Worm (Caenorhabditis elegans) whole organism, young adult: Measurements from ENCODE around the gene ubc-21.

Experiments used
- B0261.1 ChIP-seq: sonication (generic microtip); optimal IDR thresholded peaks from 2 replicates; lab custom pipeline; 2016; ENCODE audit warnings: mild to moderate bottlenecking, missing genetic modification characterization, moderate library complexity, missing compliant biosample characterization
- B0336.3 ChIP-seq: fragments of 200-800 bp; sonication (Bioruptor generic); IDR thresholded peaks from 2 replicates; pipeline ENCODE4 v1.3.6; 2022; ENCODE audit warnings: missing genetic modification characterization, missing compliant biosample characterization
- C06A6.2 ChIP-seq: fragments of 200-800 bp; sonication (Bioruptor generic); conservative IDR thresholded peaks from 2 replicates; pipeline ENCODE4 v1.3.6; 2022; ENCODE audit warnings: missing genetic modification characterization, missing compliant biosample characterization
- C17E4.6 ChIP-seq: fragments of 200-800 bp; sonication (Bioruptor generic); IDR thresholded peaks from 2 replicates; pipeline ENCODE4 v1.3.6; 2022; ENCODE audit warnings: missing genetic modification reagents, missing genetic modification characterization, missing compliant biosample characterization
- F22D6.2 ChIP-seq: sonication (generic microtip); optimal IDR thresholded peaks from 2 replicates; lab custom pipeline; 2016; ENCODE audit warnings: mild to moderate bottlenecking, missing genetic modification characterization, missing compliant biosample characterization
- F23B12.7 ChIP-seq: sonication (generic microtip); optimal IDR thresholded peaks from 2 replicates; lab custom pipeline; 2017; ENCODE audit warnings: missing genetic modification characterization, mild to moderate bottlenecking, missing compliant biosample characterization, antibody characterized with exemption, moderate library complexity; ENCODE audit not compliant: insufficient read depth
- F37B4.10 ChIP-seq: fragments of 200-800 bp; sonication (Bioruptor generic); IDR thresholded peaks from 2 replicates; pipeline ENCODE4 v1.3.6; 2022; ENCODE audit warnings: missing genetic modification characterization, missing compliant biosample characterization
- F49E8.2 ChIP-seq: sonication (generic microtip); optimal IDR thresholded peaks from 3 replicates; lab custom pipeline; 2017; ENCODE audit warnings: missing genetic modification characterization, mild to moderate bottlenecking, missing compliant biosample characterization, antibody characterized with exemption, moderate library complexity; ENCODE audit not compliant: insufficient read depth
- F57C9.4 ChIP-seq: sonication (generic microtip); optimal IDR thresholded peaks from 2 replicates; lab custom pipeline; 2017; ENCODE audit warnings: mild to moderate bottlenecking, missing genetic modification characterization, missing compliant biosample characterization
- Y53F4B.3 ChIP-seq: fragments of 200-800 bp; sonication (Bioruptor generic); IDR thresholded peaks from 2 replicates; pipeline ENCODE4 v1.3.6; 2022; ENCODE audit warnings: missing genetic modification reagents, missing genetic modification characterization, missing compliant biosample characterization
- Y53G8AR.9 ChIP-seq: fragments of 200-800 bp; sonication (Bioruptor generic); conservative IDR thresholded peaks from 2 replicates; pipeline ENCODE4 v1.3.6; 2022; ENCODE audit warnings: missing genetic modification reagents, missing genetic modification characterization, missing compliant biosample characterization
- Y67H2A.10 ChIP-seq: fragments of 200-800 bp; sonication (Bioruptor generic); conservative IDR thresholded peaks from 2 replicates; pipeline ENCODE4 v1.3.6; 2022; ENCODE audit warnings: missing genetic modification reagents, missing genetic modification characterization, missing compliant biosample characterization
- Y79H2A.3 ChIP-seq: fragments of 200-800 bp; sonication (Bioruptor generic); conservative IDR thresholded peaks from 2 replicates; pipeline ENCODE4 v1.3.6; 2022; ENCODE audit warnings: missing genetic modification reagents, missing genetic modification characterization, missing compliant biosample characterization
- ama-1 ChIP-seq, 3 experiments: fragments of 150-350 bp in 1 of 3; sonication (generic microtip) in 2 of 3; optimal IDR thresholded peaks; 2 replicates each; lab custom pipeline; 2014 to 2018; ENCODE audit warnings: missing biosample characterization in 2 of 3, missing genetic modification characterization in 2 of 3, missing genetic modification reagents in 2 of 3
- atf-7 ChIP-seq: sonication (generic microtip); optimal IDR thresholded peaks from 2 replicates; lab custom pipeline; 2017; ENCODE audit warnings: mild to moderate bottlenecking, missing genetic modification characterization, missing compliant biosample characterization
- athp-1 ChIP-seq: sonication (generic microtip); optimal IDR thresholded peaks from 2 replicates; lab custom pipeline; 2017; ENCODE audit warnings: mild to moderate bottlenecking, missing genetic modification characterization, missing compliant biosample characterization
- attf-3 ChIP-seq: fragments of 200-800 bp; sonication (Bioruptor generic); conservative IDR thresholded peaks from 2 replicates; pipeline ENCODE4 v1.3.6; 2022; ENCODE audit warnings: missing genetic modification reagents, missing genetic modification characterization, missing compliant biosample characterization
- attf-5 ChIP-seq: fragments of 200-800 bp; sonication (Bioruptor generic); optimal IDR thresholded peaks from 2 replicates; lab custom pipeline; 2018; ENCODE audit warnings: mild to moderate bottlenecking, missing genetic modification characterization, missing compliant biosample characterization
- cebp-1 ChIP-seq, 2 experiments: fragments of 200-800 bp in 1 of 2; sonication (Bioruptor generic) in 1 of 2; sonication (generic microtip) in 1 of 2; IDR thresholded peaks in 1 of 2; optimal IDR thresholded peaks in 1 of 2; 2 replicates each; pipeline versions ENCODE4 v1.3.6 to Lab custom; 2017 to 2022; ENCODE audit warnings: missing compliant biosample characterization in 2 of 2, missing genetic modification characterization in 2 of 2, mild to moderate bottlenecking in 1 of 2, missing genetic modification reagents in 1 of 2, moderate library complexity in 1 of 2
- ceh-100 ChIP-seq: fragments of 200-800 bp; sonication (Bioruptor generic); IDR thresholded peaks from 2 replicates; pipeline ENCODE4 v1.3.6; 2022; ENCODE audit warnings: missing genetic modification reagents, missing genetic modification characterization, missing compliant biosample characterization
- ceh-27 ChIP-seq: fragments of 200-800 bp; sonication (Bioruptor generic); optimal IDR thresholded peaks from 2 replicates; lab custom pipeline; 2018; ENCODE audit warnings: mild to moderate bottlenecking, missing genetic modification characterization, moderate library complexity, missing compliant biosample characterization
- ceh-91 ChIP-seq: fragments of 200-800 bp; sonication (Bioruptor generic); IDR thresholded peaks from 2 replicates; pipeline ENCODE4 v1.3.6; 2022; ENCODE audit warnings: missing genetic modification reagents, missing genetic modification characterization, missing compliant biosample characterization
- dpff-1 ChIP-seq: sonication (generic microtip); optimal IDR thresholded peaks from 2 replicates; lab custom pipeline; 2017; ENCODE audit warnings: mild to moderate bottlenecking, missing genetic modification characterization, missing compliant biosample characterization
- egl-18 ChIP-seq: fragments of 200-800 bp; sonication (Bioruptor generic); IDR thresholded peaks from 2 replicates; pipeline ENCODE4 v1.3.6; 2022; ENCODE audit warnings: missing genetic modification reagents, missing genetic modification characterization, missing compliant biosample characterization
- ekl-4 ChIP-seq: fragments of 200-800 bp; sonication (Bioruptor generic); IDR thresholded peaks from 2 replicates; pipeline ENCODE4 v1.3.6; 2022; ENCODE audit warnings: missing genetic modification reagents, missing genetic modification characterization, missing compliant biosample characterization
- fkh-3 ChIP-seq: sonication (generic microtip); optimal IDR thresholded peaks from 2 replicates; lab custom pipeline; 2016; ENCODE audit warnings: mild to moderate bottlenecking, missing genetic modification characterization, missing compliant biosample characterization
- hrde-1 ChIP-seq: sonication (generic microtip); optimal IDR thresholded peaks from 2 replicates; lab custom pipeline; 2016; ENCODE audit warnings: missing genetic modification characterization, mild to moderate bottlenecking, missing compliant biosample characterization, moderate library complexity, missing genotype, missing genetic modification reagents, borderline replicate concordance
- lag-1 ChIP-seq: fragments of 200-800 bp; sonication (Bioruptor generic); IDR thresholded peaks from 2 replicates; pipeline ENCODE4 v1.3.6; 2022; ENCODE audit warnings: missing genetic modification reagents, missing genetic modification characterization, missing compliant biosample characterization
- lin-26 ChIP-seq: fragments of 200-800 bp; sonication (Bioruptor generic); IDR thresholded peaks from 2 replicates; pipeline ENCODE4 v1.3.6; 2022; ENCODE audit warnings: missing genetic modification reagents, missing genetic modification characterization, missing compliant biosample characterization
- lin-40 ChIP-seq: sonication (generic microtip); optimal IDR thresholded peaks from 2 replicates; lab custom pipeline; 2016; ENCODE audit warnings: missing genetic modification characterization, mild to moderate bottlenecking, missing compliant biosample characterization, missing genotype, missing genetic modification reagents
- lir-1 ChIP-seq: fragments of 200-800 bp; sonication (Bioruptor generic); conservative IDR thresholded peaks from 2 replicates; pipeline ENCODE4 v1.3.6; 2022; ENCODE audit warnings: missing genetic modification reagents, missing genetic modification characterization, missing compliant biosample characterization
- lsy-27 ChIP-seq: sonication (generic microtip); optimal IDR thresholded peaks from 2 replicates; lab custom pipeline; 2017; ENCODE audit warnings: missing genetic modification characterization, mild to moderate bottlenecking, missing compliant biosample characterization, antibody characterized with exemption, missing genotype, borderline replicate concordance; ENCODE audit not compliant: insufficient read depth
- madf-3 ChIP-seq: fragments of 200-800 bp; sonication (Bioruptor generic); IDR thresholded peaks from 2 replicates; pipeline ENCODE4 v1.3.6; 2022; ENCODE audit warnings: missing genetic modification reagents, missing genetic modification characterization, missing compliant biosample characterization
- nfya-2 ChIP-seq: fragments of 200-800 bp; sonication (Bioruptor generic); IDR thresholded peaks from 2 replicates; pipeline ENCODE4 v1.3.6; 2022; ENCODE audit warnings: missing genetic modification reagents, missing genetic modification characterization, missing compliant biosample characterization
- nfyb-1 ChIP-seq: fragments of 200-800 bp; sonication (Bioruptor generic); IDR thresholded peaks from 2 replicates; pipeline ENCODE4 v1.3.6; 2022; ENCODE audit warnings: missing genetic modification reagents, missing genetic modification characterization, missing compliant biosample characterization
- nhr-179 ChIP-seq: sonication (generic microtip); optimal IDR thresholded peaks from 2 replicates; lab custom pipeline; 2016; ENCODE audit warnings: mild to moderate bottlenecking, missing genetic modification characterization, missing compliant biosample characterization
- nhr-90 ChIP-seq: sonication (generic microtip); optimal IDR thresholded peaks from 2 replicates; lab custom pipeline; 2016; ENCODE audit warnings: missing genotype, mild to moderate bottlenecking, missing genetic modification characterization, missing compliant biosample characterization
- pha-4 ChIP-seq: fragments of 150-350 bp; sonication (generic microtip); optimal IDR thresholded peaks from 2 replicates; lab custom pipeline; 2014; ENCODE audit warnings: missing biosample characterization, missing genetic modification reagents, missing genetic modification characterization
- snpc-3.4 ChIP-seq: sonication (generic microtip); optimal IDR thresholded peaks from 2 replicates; lab custom pipeline; 2017; ENCODE audit warnings: missing genetic modification characterization, mild to moderate bottlenecking, missing compliant biosample characterization, antibody characterized with exemption, moderate library complexity, missing genotype, missing genetic modification reagents
- snpc-4 ChIP-seq, 5 experiments: fragments of 150-350 bp in 1 of 5; sonication (generic microtip) in 4 of 5; optimal IDR thresholded peaks; 2 replicates each; lab custom pipeline; 2014 to 2018; ENCODE audit warnings: missing genetic modification characterization in 5 of 5, missing biosample characterization in 3 of 5, antibody characterized with exemption in 2 of 5, mild to moderate bottlenecking in 2 of 5, missing compliant biosample characterization in 2 of 5, missing genotype in 2 of 5, moderate library complexity in 2 of 5, missing genetic modification reagents in 1 of 5
- somi-1 ChIP-seq: fragments of 200-800 bp; sonication (Bioruptor generic); optimal IDR thresholded peaks from 2 replicates; lab custom pipeline; 2018; ENCODE audit warnings: mild to moderate bottlenecking, missing genetic modification characterization, missing compliant biosample characterization
- unc-130 ChIP-seq: sonication (generic microtip); optimal IDR thresholded peaks from 2 replicates; lab custom pipeline; 2016; ENCODE audit warnings: missing genetic modification reagents, missing genetic modification characterization, missing compliant biosample characterization
- unc-62 ChIP-seq: fragments of 150-350 bp; optimal IDR thresholded peaks from 2 replicates; lab custom pipeline; 2014; ENCODE audit warnings: missing biosample characterization, missing genetic modification reagents, missing genetic modification characterization
- zim-3 ChIP-seq: sonication (generic microtip); optimal IDR thresholded peaks from 2 replicates; lab custom pipeline; 2017; ENCODE audit warnings: mild to moderate bottlenecking, missing genetic modification characterization, moderate library complexity, missing compliant biosample characterization
- ztf-18 ChIP-seq: sonication (generic microtip); optimal IDR thresholded peaks from 2 replicates; lab custom pipeline; 2016; ENCODE audit warnings: missing genotype, mild to moderate bottlenecking, missing genetic modification characterization, missing compliant biosample characterization
- ztf-3 ChIP-seq: fragments of 200-800 bp; sonication (Bioruptor generic); optimal IDR thresholded peaks from 2 replicates; lab custom pipeline; 2018; ENCODE audit warnings: mild to moderate bottlenecking, missing genetic modification characterization, missing compliant biosample characterization

The ubc-21 gene

DNA sequence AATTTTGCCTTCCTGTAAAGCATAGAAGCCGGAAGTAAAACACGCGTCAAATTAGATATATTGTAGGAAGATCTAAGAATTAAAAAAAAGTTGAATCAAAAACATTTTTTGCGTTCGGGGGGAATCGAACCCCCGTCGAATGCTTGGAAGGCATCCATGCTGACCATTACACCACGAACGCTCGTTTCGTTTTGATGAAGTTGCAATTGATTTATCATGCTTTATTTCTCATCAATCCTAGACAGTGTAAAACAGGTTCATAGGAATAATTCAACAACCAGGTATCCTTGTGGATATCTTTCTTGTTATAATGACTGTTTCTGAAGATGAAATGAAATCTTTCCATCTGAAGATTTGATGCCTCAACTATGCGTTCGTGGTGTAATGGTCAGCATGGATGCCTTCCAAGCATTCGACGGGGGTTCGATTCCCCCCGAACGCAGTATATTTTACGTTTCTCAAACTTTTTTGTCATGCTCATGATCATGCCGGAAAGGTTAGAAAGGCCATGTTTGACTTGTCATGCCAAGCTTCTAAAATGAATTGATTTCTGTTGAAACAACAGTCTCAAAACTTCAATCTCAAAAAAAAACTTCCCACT lies 49.5 kb upstream of the ubc-21 start (continued):
- no peak for TF ChIP-seq zim-3 (tag; lab: Kevin White, UChicago)
- TF ChIP-seq ceh-100 (GFP tag; lab: Robert Waterston, UW) = no peak
- TF ChIP-seq nfya-2 (GFP tag; lab: Robert Waterston, UW) = no peak
- TF ChIP-seq lsy-27 = peak; percentile 59
- no peak for TF ChIP-seq F22D6.2
- no peak for TF ChIP-seq ceh-91 (GFP tag; lab: Robert Waterston, UW)
- peak; percentile 9 for TF ChIP-seq F23B12.7 (tag; lab: Kevin White, UChicago)
- TF ChIP-seq ceh-27 (GFP tag; lab: Kevin White, UChicago) = no peak
- TF ChIP-seq F37B4.10 (GFP tag; lab: Robert Waterston, UW) = no peak
- 0 out of 2 replicates have a peak, but pooled peaks have one; percentile 26 for TF ChIP-seq madf-3 (GFP tag; lab: Robert Waterston, UW)
- no peak for TF ChIP-seq Y53G8AR.9 (GFP tag; lab: Robert Waterston, UW)
- no peak for TF ChIP-seq lag-1 (GFP tag; lab: Robert Waterston, UW)
- TF ChIP-seq attf-3 = no peak
- peak; percentile 19 for TF ChIP-seq atf-7 (tag; lab: Kevin White, UChicago)
- peak; percentile 18 for TF ChIP-seq attf-5 (GFP tag; lab: Kevin White, UChicago)
- no peak for TF ChIP-seq egl-18 (GFP tag; lab: Robert Waterston, UW)
- no peak for TF ChIP-seq somi-1 (GFP tag; lab: Kevin White, UChicago)
- TF ChIP-seq ztf-3 (GFP tag; lab: Kevin White, UChicago) = no peak
- peak; percentile 89 for TF ChIP-seq lin-26 (GFP tag; lab: Robert Waterston, UW)
- no peak for TF ChIP-seq cebp-1 (GFP tag; IDR thresholded peaks at IDR 0.05; lab: Robert Waterston, UW)
- TF ChIP-seq cebp-1 (tag; optimal IDR thresholded peaks at IDR 0.05; lab: Kevin White, UChicago) = peak; percentile 29
- TF ChIP-seq fkh-3 = no peak
- no peak for TF ChIP-seq F57C9.4
- no peak for TF ChIP-seq unc-62
- no peak for TF ChIP-seq nhr-179 (tag; lab: Kevin White, UChicago)
- TF ChIP-seq pha-4 (tag; lab: Kevin White, UChicago) = no peak
- TF ChIP-seq athp-1 (tag; lab: Kevin White, UChicago) = no peak
- no peak for TF ChIP-seq B0336.3 (GFP tag; lab: Robert Waterston, UW)
- no peak for TF ChIP-seq lir-1 (GFP tag; lab: Robert Waterston, UW)
- TF ChIP-seq snpc-3.4 (tag; lab: Kevin White, UChicago) = peak; percentile 43
- no peak for TF ChIP-seq unc-130 (GFP tag; lab: Kevin White, UChicago)
- peak; percentile 54 for TF ChIP-seq lin-40 (tag; lab: Kevin White, UChicago)
- TF ChIP-seq ztf-18 (tag; lab: Kevin White, UChicago) = peak; percentile 49
- no peak for TF ChIP-seq ama-1 (optimal IDR thresholded peaks at IDR 0.05; lab: Kevin White, UChicago)
- peak in 1 of 2 experiments; percentile 14 for TF ChIP-seq ama-1 (GFP tag; optimal IDR thresholded peaks at IDR 0.05; lab: Kevin White, UChicago)
- no peak for TF ChIP-seq C17E4.6
- peak; percentile 58 for TF ChIP-seq nhr-90
- no peak for TF ChIP-seq C06A6.2 (GFP tag; lab: Robert Waterston, UW)
- TF ChIP-seq Y53F4B.3 (GFP tag; lab: Robert Waterston, UW) = no peak
- no peak for TF ChIP-seq ekl-4 (GFP tag; lab: Robert Waterston, UW)
- no peak for TF ChIP-seq hrde-1 (tag; lab: Kevin White, UChicago)
- peak; percentile 42 for TF ChIP-seq snpc-4 (GFP tag; optimal IDR thresholded peaks at IDR 0.05; lab: Kevin White, UChicago)
- peak in 1 of 4 experiments; percentile 64 for TF ChIP-seq snpc-4 (tag; optimal IDR thresholded peaks at IDR 0.05; lab: Kevin White, UChicago)
- peak; percentile 75 for TF ChIP-seq B0261.1 (tag; lab: Kevin White, UChicago)
- no peak for TF ChIP-seq F49E8.2 (tag; lab: Kevin White, UChicago)
- no peak for TF ChIP-seq Y67H2A.10
- no peak for TF ChIP-seq Y79H2A.3
- no peak for TF ChIP-seq dpff-1 (tag; lab: Kevin White, UChicago)
- TF ChIP-seq nfyb-1 (GFP tag; lab: Robert Waterston, UW) = 0 out of 2 replicates have a peak, but pooled peaks have one; percentile 43
